Worm (Caenorhabditis elegans) whole organism, L2 larva: ENCODE measurements around the gene ipla-1.

Source experiments
- crh-2 ChIP-seq: sonication (generic microtip); optimal IDR thresholded peaks from 2 replicates; lab custom pipeline; 2017; ENCODE audit warnings: missing biosample characterization, missing genetic modification characterization
- gmeb-1 ChIP-seq: fragments of 150-350 bp; optimal IDR thresholded peaks from 2 replicates; lab custom pipeline; 2014; ENCODE audit warnings: missing biosample characterization, missing genetic modification characterization
- lin-39 ChIP-seq: fragments of 150-350 bp; optimal IDR thresholded peaks from 2 replicates; lab custom pipeline; 2014; ENCODE audit warnings: missing biosample characterization, missing genetic modification reagents, missing genetic modification characterization
- mdl-1 ChIP-seq, 2 experiments: fragments of 150-350 bp in 1 of 2; sonication (generic microtip) in 1 of 2; optimal IDR thresholded peaks; 2 replicates each; lab custom pipeline; 2017; ENCODE audit warnings: missing biosample characterization in 2 of 2, missing genetic modification characterization in 2 of 2
- nhr-11 ChIP-seq: fragments of 150-350 bp; optimal IDR thresholded peaks from 2 replicates; lab custom pipeline; 2014; ENCODE audit warnings: missing biosample characterization, missing genetic modification characterization
- unc-39 ChIP-seq: fragments of 150-350 bp; optimal IDR thresholded peaks from 2 replicates; lab custom pipeline; 2014; ENCODE audit warnings: missing biosample characterization, missing genetic modification characterization
- zag-1 ChIP-seq: fragments of 150-350 bp; optimal IDR thresholded peaks from 2 replicates; lab custom pipeline; 2014; ENCODE audit warnings: missing biosample characterization, missing genetic modification characterization
- ztf-11 ChIP-seq: sonication (generic microtip); optimal IDR thresholded peaks from 2 replicates; lab custom pipeline; 2017; ENCODE audit warnings: missing biosample characterization, missing genetic modification characterization

ce11 chrII:4621650-4622049, 20.5 kb upstream of the ipla-1 start, which contains the start of gene clec-139:
- no peak for TF ChIP-seq mdl-1 (tag; optimal IDR thresholded peaks at IDR 0.05; lab: Kevin White, UChicago)
- TF ChIP-seq nhr-11 (tag; lab: Kevin White, UChicago) = no peak
- TF ChIP-seq unc-39 (tag; lab: Kevin White, UChicago) = no peak
- TF ChIP-seq crh-2 (tag; lab: Kevin White, UChicago) = no peak
- no peak for TF ChIP-seq ztf-11
- TF ChIP-seq lin-39 (tag; lab: Kevin White, UChicago) = no peak
- TF ChIP-seq zag-1 (tag; lab: Kevin White, UChicago) = no peak
- TF ChIP-seq gmeb-1 (tag; lab: Kevin White, UChicago) = no peak
